Fruit fly (Drosophila melanogaster) whole organism, embryonic: Measurements from ENCODE around the gene Polr1D.

Experiments
- Atf-2 ChIP-seq: fragments of 200-800 bp; sonication (Bioruptor generic); optimal IDR thresholded peaks from 2 replicates; lab custom pipeline; 2016; ENCODE audit warnings: missing biosample characterization, missing genetic modification characterization
- CG10274 ChIP-seq: fragments of 200-800 bp; sonication (Bioruptor generic); optimal IDR thresholded peaks from 3 replicates; lab custom pipeline; 2017; ENCODE audit warnings: missing biosample characterization, mild to moderate bottlenecking, missing genetic modification characterization
- CG10366 ChIP-seq: fragments of 200-800 bp; sonication (Bioruptor generic); IDR thresholded peaks from 2 replicates; pipeline ENCODE4 v1.3.6; 2022; ENCODE audit warnings: missing biosample characterization, missing genetic modification characterization
- CG10431 ChIP-seq: fragments of 200-800 bp; sonication (Bioruptor generic); optimal IDR thresholded peaks from 3 replicates; lab custom pipeline; 2018; ENCODE audit warnings: missing biosample characterization, mild to moderate bottlenecking, missing genetic modification characterization
- CG10565 ChIP-seq: fragments of 200-800 bp; sonication (Bioruptor generic); optimal IDR thresholded peaks from 3 replicates; lab custom pipeline; 2016; ENCODE audit warnings: missing biosample characterization, mild to moderate bottlenecking, missing genetic modification characterization
- CG12104 ChIP-seq: fragments of 200-800 bp; sonication (Bioruptor generic); optimal IDR thresholded peaks from 3 replicates; lab custom pipeline; 2016; ENCODE audit warnings: missing biosample characterization, missing genetic modification characterization
- CG14441 ChIP-seq: fragments of 200-800 bp; sonication (Bioruptor generic); IDR thresholded peaks from 2 replicates; pipeline ENCODE4 v1.3.6; 2022; ENCODE audit warnings: missing biosample characterization, missing genetic modification characterization
- CG1603 ChIP-seq: fragments of 200-800 bp; sonication (Bioruptor generic); optimal IDR thresholded peaks from 2 replicates; lab custom pipeline; 2019; ENCODE audit warnings: missing biosample characterization, mild to moderate bottlenecking, missing genetic modification characterization, moderate library complexity
- CG17361 ChIP-seq: fragments of 200-800 bp; sonication (Bioruptor generic); IDR thresholded peaks from 3 replicates; pipeline ENCODE4 v1.3.6; 2022; ENCODE audit warnings: missing biosample characterization, missing genetic modification characterization
- CG17612 ChIP-seq: fragments of 200-800 bp; sonication (Bioruptor generic); IDR thresholded peaks from 2 replicates; pipeline ENCODE4 v1.3.6; 2022; ENCODE audit warnings: missing biosample characterization, missing genetic modification characterization
- CG18764 ChIP-seq: fragments of 200-800 bp; sonication (Bioruptor generic); optimal IDR thresholded peaks from 3 replicates; lab custom pipeline; 2016; ENCODE audit warnings: missing biosample characterization, missing genetic modification characterization
- CG30431 ChIP-seq: fragments of 200-800 bp; sonication (Bioruptor generic); optimal IDR thresholded peaks from 2 replicates; lab custom pipeline; 2017; ENCODE audit warnings: missing biosample characterization, missing genetic modification characterization
- CG4360 ChIP-seq: fragments of 200-800 bp; sonication (Bioruptor generic); IDR thresholded peaks from 2 replicates; pipeline ENCODE4 v1.3.6; 2022; ENCODE audit warnings: missing biosample characterization, missing genetic modification characterization
- CG4617 ChIP-seq: fragments of 200-800 bp; sonication (Bioruptor generic); optimal IDR thresholded peaks from 3 replicates; lab custom pipeline; 2016; ENCODE audit warnings: missing biosample characterization, missing genetic modification characterization, borderline replicate concordance
- CG6254 ChIP-seq: fragments of 200-800 bp; sonication (Bioruptor generic); optimal IDR thresholded peaks from 3 replicates; lab custom pipeline; 2017; ENCODE audit warnings: mild to moderate bottlenecking, missing biosample characterization, missing genetic modification reagents, missing genetic modification characterization
- CG7271 ChIP-seq: fragments of 200-800 bp; sonication (Bioruptor generic); optimal IDR thresholded peaks from 2 replicates; lab custom pipeline; 2018; ENCODE audit warnings: missing biosample characterization, mild to moderate bottlenecking, missing genetic modification characterization, moderate library complexity
- CG7839 ChIP-seq: fragments of 200-800 bp; sonication (Bioruptor generic); optimal IDR thresholded peaks from 3 replicates; lab custom pipeline; 2018; ENCODE audit warnings: missing biosample characterization, mild to moderate bottlenecking, missing genetic modification characterization, moderate library complexity
- CG8478 ChIP-seq: fragments of >200 bp; optimal IDR thresholded peaks from 2 replicates; lab custom pipeline; 2018
- CG8944 ChIP-seq: fragments of 200-800 bp; sonication (Bioruptor generic); optimal IDR thresholded peaks from 3 replicates; lab custom pipeline; 2016; ENCODE audit warnings: missing biosample characterization, missing genetic modification characterization
- CG9797 ChIP-seq: fragments of 200-800 bp; sonication (Bioruptor generic); optimal IDR thresholded peaks from 3 replicates; lab custom pipeline; 2018; ENCODE audit warnings: missing biosample characterization, mild to moderate bottlenecking, missing genetic modification characterization
- Dll ChIP-seq: fragments of 200-800 bp; sonication (Bioruptor generic); IDR thresholded peaks from 4 replicates; pipeline ENCODE4 v1.3.6; 2022; ENCODE audit warnings: missing biosample characterization, missing genetic modification characterization; ENCODE audit not compliant: partially characterized antibody
- HmgZ ChIP-seq: fragments of 200-800 bp; sonication (Bioruptor generic); optimal IDR thresholded peaks from 2 replicates; lab custom pipeline; 2018; ENCODE audit warnings: missing biosample characterization, mild to moderate bottlenecking, missing genetic modification characterization
- Hmr ChIP-seq: fragments of 200-800 bp; sonication (Bioruptor generic); optimal IDR thresholded peaks from 3 replicates; lab custom pipeline; 2017; ENCODE audit warnings: mild to moderate bottlenecking, missing biosample characterization, missing genetic modification reagents, missing genetic modification characterization
- Lim3 ChIP-seq: fragments of 200-800 bp; sonication (Bioruptor generic); IDR thresholded peaks from 2 replicates; pipeline ENCODE4 v1.3.6; 2022; ENCODE audit warnings: missing biosample characterization, missing genetic modification characterization
- MESR4 ChIP-seq: fragments of 200-800 bp; sonication (Bioruptor generic); optimal IDR thresholded peaks from 2 replicates; lab custom pipeline; 2018; ENCODE audit warnings: missing biosample characterization, mild to moderate bottlenecking, missing genetic modification characterization, moderate library complexity
- Neu2 ChIP-seq: fragments of 200-800 bp; sonication (Bioruptor generic); optimal IDR thresholded peaks from 3 replicates; lab custom pipeline; 2016; ENCODE audit warnings: missing biosample characterization, missing genetic modification characterization, borderline replicate concordance
- Poxn ChIP-seq: fragments of 200-800 bp; sonication (Bioruptor generic); IDR thresholded peaks from 2 replicates; pipeline ENCODE4 v1.3.6; 2022; ENCODE audit warnings: missing biosample characterization, missing genetic modification characterization
- Side ChIP-seq: fragments of 200-800 bp; sonication (Bioruptor generic); optimal IDR thresholded peaks from 2 replicates; lab custom pipeline; 2016; ENCODE audit warnings: missing biosample characterization, missing genetic modification characterization
- ap ChIP-seq: fragments of 200-800 bp; sonication (Bioruptor generic); IDR thresholded peaks from 2 replicates; pipeline ENCODE4 v1.3.6; 2022; ENCODE audit warnings: missing biosample characterization, missing genetic modification characterization
- bbx ChIP-seq: fragments of 200-800 bp; sonication (Bioruptor generic); IDR thresholded peaks from 2 replicates; pipeline ENCODE4 v1.3.6; 2022; ENCODE audit warnings: missing biosample characterization, missing genetic modification characterization; ENCODE audit not compliant: partially characterized antibody
- cato ChIP-seq: fragments of 200-800 bp; sonication (Bioruptor generic); optimal IDR thresholded peaks from 2 replicates; lab custom pipeline; 2016; ENCODE audit warnings: missing biosample characterization, missing genetic modification characterization, borderline replicate concordance
- chif ChIP-seq, 2 experiments: fragments of 200-800 bp; sonication (Bioruptor generic); optimal IDR thresholded peaks; 3 replicates each; lab custom pipeline; 2016; ENCODE audit warnings: missing biosample characterization in 2 of 2, missing genetic modification characterization in 2 of 2
- da ChIP-seq: fragments of 200-800 bp; sonication (Bioruptor generic); optimal IDR thresholded peaks from 2 replicates; lab custom pipeline; 2016; ENCODE audit warnings: missing biosample characterization, missing genetic modification characterization
- dimm ChIP-seq: fragments of 200-800 bp; sonication (Bioruptor generic); IDR thresholded peaks from 2 replicates; pipeline ENCODE4 v1.3.6; 2022; ENCODE audit warnings: missing biosample characterization, missing genetic modification characterization
- eyg ChIP-seq: fragments of 200-800 bp; sonication (Bioruptor generic); optimal IDR thresholded peaks from 3 replicates; lab custom pipeline; 2016; ENCODE audit warnings: missing biosample characterization, missing genetic modification characterization
- gem ChIP-seq: fragments of 200-800 bp; sonication (Bioruptor generic); optimal IDR thresholded peaks from 2 replicates; lab custom pipeline; 2019; ENCODE audit warnings: missing biosample characterization, mild to moderate bottlenecking, missing genetic modification characterization, moderate library complexity
- grau ChIP-seq: fragments of 200-800 bp; optimal IDR thresholded peaks from 3 replicates; lab custom pipeline; 2019; ENCODE audit warnings: missing biosample characterization, mild to moderate bottlenecking, missing genetic modification characterization, moderate library complexity
- ken ChIP-seq: fragments of 200-800 bp; sonication (Bioruptor generic); IDR thresholded peaks from 3 replicates; pipeline ENCODE4 v1.3.6; 2022; ENCODE audit warnings: missing biosample characterization, missing genetic modification characterization
- lbe ChIP-seq: fragments of 200-800 bp; sonication (Bioruptor generic); optimal IDR thresholded peaks from 2 replicates; lab custom pipeline; 2016; ENCODE audit warnings: missing biosample characterization, mild to moderate bottlenecking, missing genetic modification characterization
- mld ChIP-seq: fragments of 200-800 bp; sonication (Bioruptor generic); IDR thresholded peaks from 3 replicates; pipeline ENCODE4 v1.3.6; 2022; ENCODE audit warnings: missing biosample characterization, missing genetic modification characterization; ENCODE audit not compliant: partially characterized antibody
- nau ChIP-seq: fragments of 200-800 bp; sonication (Bioruptor generic); optimal IDR thresholded peaks from 3 replicates; lab custom pipeline; 2017; ENCODE audit warnings: missing biosample characterization, mild to moderate bottlenecking, missing genetic modification characterization, missing genetic modification reagents
- oc ChIP-seq: fragments of 200-800 bp; sonication (Bioruptor generic); optimal IDR thresholded peaks from 2 replicates; lab custom pipeline; 2018; ENCODE audit warnings: missing biosample characterization, mild to moderate bottlenecking, missing genetic modification characterization, moderate library complexity
- pan ChIP-seq, 4 experiments: fragments of >200 bp in 3 of 4; fragments of 200-800 bp in 1 of 4; sonication (Bioruptor generic) in 1 of 4; optimal IDR thresholded peaks in 3 of 4; IDR thresholded peaks in 1 of 4; 2 replicates each; pipeline versions ENCODE4 v1.3.6 to Lab custom; 2017 to 2022; ENCODE audit warnings: missing biosample characterization in 2 of 4, missing genetic modification characterization in 2 of 4, mixed read lengths in 1 of 4
- pho ChIP-seq: fragments of 200-800 bp; sonication (Bioruptor generic); optimal IDR thresholded peaks from 2 replicates; lab custom pipeline; 2016; ENCODE audit warnings: missing biosample characterization, missing genetic modification characterization
- sim ChIP-seq: fragments of 200-800 bp; sonication (Bioruptor generic); IDR thresholded peaks from 2 replicates; pipeline ENCODE4 v1.3.6; 2022; ENCODE audit warnings: missing biosample characterization, missing genetic modification characterization
- stwl ChIP-seq: fragments of 200-800 bp; sonication (Bioruptor generic); optimal IDR thresholded peaks from 3 replicates; lab custom pipeline; 2018; ENCODE audit warnings: missing biosample characterization, mild to moderate bottlenecking, missing genetic modification characterization, moderate library complexity
- trem ChIP-seq: fragments of 200-800 bp; optimal IDR thresholded peaks from 3 replicates; lab custom pipeline; 2019; ENCODE audit warnings: missing biosample characterization, mild to moderate bottlenecking, missing genetic modification characterization, moderate library complexity
- vvl ChIP-seq: fragments of 200-800 bp; sonication (Bioruptor generic); IDR thresholded peaks from 2 replicates; pipeline ENCODE4 v1.3.6; 2022; ENCODE audit warnings: missing biosample characterization, missing genetic modification characterization
- yki ChIP-seq: fragments of >200 bp; optimal IDR thresholded peaks from 3 replicates; lab custom pipeline; 2018

Polr1D gene

dm6 chr2L:19141435-19142126 is 6.5 kb upstream of the Polr1D start (continued):
- TF ChIP-seq CG7839 (tag; lab: Kevin White, UChicago) (peak; percentile 86), Atf-2 (peak; percentile 70), CG18764 (GFP tag; lab: Kevin White, UChicago) (peak; percentile 51), CG7271 (no peak), ken (GFP tag; lab: Robert Waterston, UW) (no peak), grau (tag; lab: Kevin White, UChicago) (peak; percentile 85), nau (GFP tag; lab: Kevin White, UChicago) (peak; percentile 75), trem (peak; percentile 42), CG4360 (GFP tag; lab: Robert Waterston, UW) (no peak), MESR4 (GFP tag; lab: Kevin White, UChicago) (no peak), CG8478 (lab: Kevin White, UChicago) (no peak), pho (GFP tag; lab: Kevin White, UChicago) (peak; percentile 74), CG10565 (GFP tag; lab: Kevin White, UChicago) (no peak), Poxn (GFP tag; lab: Robert Waterston, UW) (no peak), CG17612 (no peak), bbx (GFP tag; lab: Robert Waterston, UW) (no peak), gem (tag; lab: Kevin White, UChicago) (peak; percentile 88), Dll (GFP tag; lab: Robert Waterston, UW) (no peak), yki (lab: Kevin White, UChicago) (no peak), CG1603 (tag; lab: Kevin White, UChicago) (peak; percentile 54), chif (GFP tag; optimal IDR thresholded peaks at IDR 0.05; lab: Kevin White, UChicago) (peak; percentile 61 to 65), CG8944 (peak; percentile 46), HmgZ (tag; lab: Kevin White, UChicago) (peak; percentile 65), eyg (peak; percentile 8), CG4617 (no peak), dimm (no peak), ap (no peak), Hmr (GFP tag; lab: Kevin White, UChicago) (peak; percentile 80), CG10274 (peak; percentile 65), stwl (tag; lab: Kevin White, UChicago) (no peak), pan (optimal IDR thresholded peaks at IDR 0.05; lab: Kevin White, UChicago) (no peak), pan (GFP tag; optimal IDR thresholded peaks at IDR 0.05 in 1 of 2, IDR thresholded peaks at IDR 0.05 in 1 of 2) (peak in 1 of 2 experiments; percentile 44), oc (peak; percentile 13), CG12104 (GFP tag; lab: Kevin White, UChicago) (peak; percentile 77), CG10366 (GFP tag; lab: Robert Waterston, UW) (peak; percentile 27; the same call in 1 of the 2 replicates), Neu2 (GFP tag; lab: Kevin White, UChicago) (no peak), Lim3 (no peak), CG6254 (GFP tag; lab: Kevin White, UChicago) (peak; percentile 65), mld (no peak), cato (peak; percentile 47), lbe (GFP tag; lab: Kevin White, UChicago) (peak; percentile 34), CG17361 (peak; percentile 89), da (no peak), CG30431 (GFP tag; lab: Kevin White, UChicago) (peak; percentile 62), sim (GFP tag; lab: Robert Waterston, UW) (no peak), CG9797 (GFP tag; lab: Kevin White, UChicago) (no peak), CG14441 (peak; percentile 35; the same call in 1 of the 2 replicates), Side (GFP tag; lab: Kevin White, UChicago) (peak; percentile 63), CG10431 (GFP tag; lab: Kevin White, UChicago) (peak; percentile 58), vvl (GFP tag; lab: Robert Waterston, UW) (peak; percentile 7; the same call in 1 of the 2 replicates)
